Worm (Caenorhabditis elegans): ENCODE results near the gene scl-6.

DNA sequence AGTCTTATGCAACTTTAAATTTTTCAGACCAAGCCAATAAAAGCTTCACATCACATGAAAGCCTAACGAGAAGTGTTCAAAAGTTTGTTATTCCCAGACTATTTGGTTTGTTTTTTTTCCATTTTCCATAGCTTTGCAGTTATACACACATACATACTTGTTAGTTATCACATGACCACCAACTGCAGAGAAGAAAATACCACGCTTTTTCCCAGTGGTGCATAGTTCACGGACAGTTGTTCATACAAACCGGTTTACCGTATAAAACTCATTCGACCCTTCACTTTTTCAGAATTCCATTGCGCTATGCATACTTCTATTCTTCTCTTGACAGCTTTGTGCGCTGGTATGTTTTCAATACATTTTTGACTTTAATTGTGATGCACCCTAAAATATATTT, 4.8 kb upstream of the scl-6 start, which contains the start of gene scl-5:
- no peak for TF ChIP-seq him-1 (tag; optimal IDR thresholded peaks at IDR 0.05)
- no peak for TF ChIP-seq W03F9.2 (tag; optimal IDR thresholded peaks at IDR 0.05)
- no peak for TF ChIP-seq dao-5 (tag; optimal IDR thresholded peaks at IDR 0.05)

Measured in whole organism, L4/young adult.